Worm (Caenorhabditis elegans): ENCODE results near the gene trim-21.
"Not testable (repeated sequence)": the region's sequence is repeated elsewhere in the genome, so short reads cannot be mapped to it uniquely, and the experiment has no call there.

Gene trim-21

ce11 chrII:2292549-2292948 lies 20.1 kb downstream of the trim-21 start:
- TF ChIP-seq pqm-1 (tag; optimal IDR thresholded peaks at IDR 0.05) (peak; percentile 73), unc-62 (GFP tag; optimal IDR thresholded peaks at IDR 0.05 in 1 of 2) (peak in 1 of 2 experiments; percentile 6), unc-62 (tag; optimal IDR thresholded peaks at IDR 0.05) (no peak), daf-19 (GFP tag; conservative IDR thresholded peaks at IDR 0.05) (no peak)

ce11 chrII:2292027-2292426 lies 20.6 kb downstream of the trim-21 start, which contains the start of gene K09F6.7:
K09F6.7 (minus strand) TSS chrII:2292127.
- no peak for TF ChIP-seq vab-7 (GFP tag; IDR thresholded peaks at IDR 0.05)
- TF ChIP-seq nhr-111 (GFP tag; optimal IDR thresholded peaks at IDR 0.05) = no peak
- TF ChIP-seq nhr-77 (tag; optimal IDR thresholded peaks at IDR 0.05) = no peak
- TF ChIP-seq nhr-237 (tag; optimal IDR thresholded peaks at IDR 0.05) = no peak
- no peak for TF ChIP-seq ceh-28 (tag; optimal IDR thresholded peaks at IDR 0.05)
- TF ChIP-seq F44E2.7 (GFP tag; IDR thresholded peaks at IDR 0.05) = no peak
- TF ChIP-seq mdt-29 (GFP tag; IDR thresholded peaks at IDR 0.05) = no peak
- no peak for TF ChIP-seq ZK546.5 (tag; optimal IDR thresholded peaks at IDR 0.05)
- TF ChIP-seq nhr-48 (tag; optimal IDR thresholded peaks at IDR 0.05) = no peak
- no peak for TF ChIP-seq lim-7 (GFP tag; IDR thresholded peaks at IDR 0.05)
- TF ChIP-seq aha-1 (tag) = no peak

DNA sequence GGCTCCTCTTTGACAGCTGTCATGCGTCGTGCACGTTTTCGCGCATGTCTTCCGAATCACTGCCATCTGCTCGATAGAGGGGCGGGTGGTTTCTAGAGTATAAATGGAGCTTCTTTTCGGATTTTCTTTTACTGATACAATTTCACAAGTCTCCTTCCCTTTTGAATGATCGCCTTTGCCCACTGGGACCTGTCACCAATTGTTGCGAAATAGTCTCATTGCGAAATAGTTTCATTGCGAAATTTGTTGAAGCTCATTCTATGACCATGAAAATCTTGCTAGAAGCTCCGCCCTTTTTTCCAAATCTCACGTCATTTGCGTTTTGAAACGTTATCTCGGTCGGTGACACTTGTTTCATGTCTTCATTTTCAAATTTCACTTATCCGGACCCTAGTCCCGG lies 23.2 kb downstream of the trim-21 start:
- TF ChIP-seq nhr-25 (tag; optimal IDR thresholded peaks at IDR 0.05; ENCODE audit: borderline replicate concordance, insufficient read depth) (no peak), ceh-20 (GFP tag; IDR thresholded peaks at IDR 0.05) (peak; percentile 72; the same call in 1 of the 2 replicates), dve-1 (tag; optimal IDR thresholded peaks at IDR 0.05; ENCODE audit: insufficient read depth) (no peak), hif-1 (tag; optimal IDR thresholded peaks at IDR 0.05) (peak in 1 of 2 experiments; percentile 16), nhr-42 (GFP tag; IDR thresholded peaks at IDR 0.05) (no peak), nhr-11 (tag; optimal IDR thresholded peaks at IDR 0.05) (peak; percentile 22), vab-7 (GFP tag; IDR thresholded peaks at IDR 0.05) (peak; percentile 55; the same call in 1 of the 2 replicates), lin-15B (tag; optimal IDR thresholded peaks at IDR 0.05) (no peak), unc-62 (GFP tag; optimal IDR thresholded peaks at IDR 0.05 in 1 of 2) (peak in 1 of 2 experiments; percentile 95), unc-62 (tag; optimal IDR thresholded peaks at IDR 0.05) (no peak)

- no peak for TF ChIP-seq nhr-77 (tag; optimal IDR thresholded peaks at IDR 0.05)
- no peak for TF ChIP-seq nhr-42 (GFP tag; IDR thresholded peaks at IDR 0.05)
- no peak for TF ChIP-seq zfp-3 (GFP tag; conservative IDR thresholded peaks at IDR 0.05)
- TF ChIP-seq zfp-2 (tag; optimal IDR thresholded peaks at IDR 0.05) = no peak
- TF ChIP-seq lin-15B (tag; optimal IDR thresholded peaks at IDR 0.05) = no peak
- no peak for TF ChIP-seq aly-2 (tag; optimal IDR thresholded peaks at IDR 0.05)
- TF ChIP-seq jun-1 (tag; optimal IDR thresholded peaks at IDR 0.05) = no peak
- TF ChIP-seq daf-16 (GFP tag; optimal IDR thresholded peaks at IDR 0.05) = no peak
- TF ChIP-seq daf-16 (tag; optimal IDR thresholded peaks at IDR 0.05) = no peak
- TF ChIP-seq mdt-29 (GFP tag; IDR thresholded peaks at IDR 0.05) = no peak
- no peak for TF ChIP-seq nhr-48 (tag; optimal IDR thresholded peaks at IDR 0.05)
- TF ChIP-seq nhr-11 (tag; optimal IDR thresholded peaks at IDR 0.05) = no peak
These were observed 23.8 kb downstream of the trim-21 start, which contains the start of the genes K09F6.10 and K09F6.13 for ce11 chrII:2288798-2289197. K09F6.10 (minus strand) TSS chrII:2288883. K09F6.13 (plus strand) TSS chrII:2289114.

DNA sequence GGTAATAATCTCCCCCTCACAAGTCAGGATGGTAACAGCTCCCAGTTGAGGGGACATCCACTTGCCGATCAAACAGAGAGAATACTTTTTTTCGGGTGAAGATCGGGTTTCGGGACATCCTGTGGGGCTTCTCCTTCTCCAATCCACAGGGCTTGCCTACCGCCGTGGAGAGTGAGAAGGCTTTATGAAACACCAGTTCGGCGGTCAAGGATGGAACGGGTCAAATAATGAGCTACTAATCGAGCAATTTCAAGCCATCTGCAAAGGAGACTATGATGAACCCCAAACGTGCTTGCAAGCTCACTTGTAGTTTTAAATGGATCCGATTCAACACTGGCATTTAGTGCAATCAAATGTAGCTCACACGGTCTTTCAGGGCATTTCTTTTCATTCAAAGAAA lies 27.9 kb downstream of the trim-21 start:
- TF ChIP-seq gei-8 (GFP tag; optimal IDR thresholded peaks at IDR 0.05) (no peak), unc-62 (GFP tag; optimal IDR thresholded peaks at IDR 0.05 in 1 of 2) (peak in 1 of 2 experiments; percentile 92), unc-62 (tag; optimal IDR thresholded peaks at IDR 0.05) (no peak), ctbp-1 (GFP tag; IDR thresholded peaks at IDR 0.05) (no peak)

- not testable (repeated sequence) for TF ChIP-seq lin-1 (GFP tag; IDR thresholded peaks at IDR 0.05); arid-1 (GFP tag; conservative IDR thresholded peaks at IDR 0.05); ceh-62 (tag; optimal IDR thresholded peaks at IDR 0.05)
These were observed 30.0 kb downstream of the trim-21 start, which contains the start of gene K09F6.9 for ce11 chrII:2282599-2282998. K09F6.9 (minus strand) TSS chrII:2282699.
